Worm (Caenorhabditis elegans): Measurements from ENCODE around the gene C05D9.9.

- no peak for TF ChIP-seq ama-1 (optimal IDR thresholded peaks at IDR 0.05)
- no peak for TF ChIP-seq pes-1 (GFP tag; IDR thresholded peaks at IDR 0.05)
- no peak for TF ChIP-seq tbx-37 (GFP tag; conservative IDR thresholded peaks at IDR 0.05)
- no peak for TF ChIP-seq hmbx-1 (tag; optimal IDR thresholded peaks at IDR 0.05)
Observed at ce11 chrX:1171617-1172016, 47.6 kb upstream of the C05D9.9 start.

Data from whole organism, early embryonic.